Worm (Caenorhabditis elegans) whole organism, L3 larva: ENCODE data around the gene ptc-3.

ENCODE experiments used
- R02D3.7 ChIP-seq: fragments of 150-350 bp; optimal IDR thresholded peaks from 2 replicates; lab custom pipeline; 2014; ENCODE audit warnings: missing biosample characterization, missing genetic modification characterization
- ZK546.5 ChIP-seq: sonication (generic microtip); optimal IDR thresholded peaks from 2 replicates; lab custom pipeline; 2017; ENCODE audit warnings: missing biosample characterization, missing genetic modification characterization
- aly-2 ChIP-seq: fragments of 150-350 bp; optimal IDR thresholded peaks from 2 replicates; lab custom pipeline; 2014; ENCODE audit warnings: missing biosample characterization, missing genetic modification characterization
- ama-1 ChIP-seq: fragments of 150-350 bp; optimal IDR thresholded peaks from 2 replicates; lab custom pipeline; 2018
- ceh-16 ChIP-seq: sonication (generic microtip); optimal IDR thresholded peaks from 2 replicates; lab custom pipeline; 2017; ENCODE audit warnings: missing biosample characterization, missing genetic modification characterization
- ceh-28 ChIP-seq: fragments of 150-350 bp; optimal IDR thresholded peaks from 2 replicates; lab custom pipeline; 2014; ENCODE audit warnings: missing biosample characterization, missing genetic modification reagents, missing genetic modification characterization
- ceh-82 ChIP-seq: fragments of 150-350 bp; optimal IDR thresholded peaks from 2 replicates; lab custom pipeline; 2014; ENCODE audit warnings: missing biosample characterization, missing genetic modification characterization
- ceh-9 ChIP-seq: sonication (generic microtip); optimal IDR thresholded peaks from 2 replicates; lab custom pipeline; 2018; ENCODE audit warnings: missing biosample characterization, missing genetic modification characterization
- daf-12 ChIP-seq: fragments of 150-350 bp; optimal IDR thresholded peaks from 2 replicates; lab custom pipeline; 2014; ENCODE audit warnings: missing biosample characterization, missing genetic modification reagents, missing genetic modification characterization
- egl-5 ChIP-seq: fragments of 150-350 bp; optimal IDR thresholded peaks from 2 replicates; lab custom pipeline; 2017; ENCODE audit warnings: missing biosample characterization, missing genetic modification reagents, missing genetic modification characterization, inconsistent platforms
- elt-1 ChIP-seq: fragments of 150-350 bp; optimal IDR thresholded peaks from 2 replicates; lab custom pipeline; 2014; ENCODE audit warnings: missing biosample characterization, missing genetic modification characterization
- elt-3 ChIP-seq, 3 experiments: fragments of 150-350 bp in 1 of 3; sonication (generic microtip) in 2 of 3; optimal IDR thresholded peaks; 2 replicates in 2 of 3; 4 replicates in 1 of 3; lab custom pipeline; 2014 to 2017; ENCODE audit warnings: missing biosample characterization in 3 of 3, missing genetic modification characterization in 3 of 3
- eor-1 ChIP-seq, 2 experiments: fragments of 150-350 bp; optimal IDR thresholded peaks; 2 replicates each; lab custom pipeline; 2014 to 2018; ENCODE audit warnings: missing biosample characterization in 2 of 2, missing genetic modification characterization in 2 of 2
- fkh-10 ChIP-seq: sonication (generic microtip); optimal IDR thresholded peaks from 2 replicates; lab custom pipeline; 2017; ENCODE audit warnings: missing biosample characterization, missing genetic modification reagents, missing genetic modification characterization
- fkh-2 ChIP-seq: fragments of 150-350 bp; optimal IDR thresholded peaks from 2 replicates; lab custom pipeline; 2014; ENCODE audit warnings: missing biosample characterization, missing genetic modification reagents, missing genetic modification characterization
- hmg-11 ChIP-seq: sonication (generic microtip); optimal IDR thresholded peaks from 2 replicates; lab custom pipeline; 2016; ENCODE audit warnings: missing genetic modification characterization, missing compliant biosample characterization
- jun-1 ChIP-seq: fragments of 150-350 bp; optimal IDR thresholded peaks from 2 replicates; lab custom pipeline; 2014; ENCODE audit warnings: missing biosample characterization, missing genetic modification reagents, missing genetic modification characterization
- lin-39 ChIP-seq: fragments of 150-350 bp; optimal IDR thresholded peaks from 2 replicates; lab custom pipeline; 2018; ENCODE audit warnings: missing biosample characterization, missing genetic modification reagents, missing genetic modification characterization
- lsy-12 ChIP-seq: sonication (generic microtip); optimal IDR thresholded peaks from 2 replicates; lab custom pipeline; 2016; ENCODE audit warnings: mild to moderate bottlenecking, missing genetic modification characterization, missing compliant biosample characterization
- mdl-1 ChIP-seq: fragments of 150-350 bp; optimal IDR thresholded peaks from 2 replicates; lab custom pipeline; 2014; ENCODE audit warnings: missing biosample characterization, missing genetic modification characterization
- mml-1 ChIP-seq: fragments of 150-350 bp; sonication (generic microtip); optimal IDR thresholded peaks from 3 replicates; lab custom pipeline; 2014; ENCODE audit warnings: missing biosample characterization, missing genetic modification characterization
- nfya-1 ChIP-seq: sonication (generic microtip); optimal IDR thresholded peaks from 2 replicates; lab custom pipeline; 2017; ENCODE audit warnings: missing genetic modification characterization, mild to moderate bottlenecking, missing compliant biosample characterization, antibody characterized with exemption, moderate library complexity; ENCODE audit not compliant: insufficient read depth
- nhr-11 ChIP-seq: fragments of 150-350 bp; optimal IDR thresholded peaks from 2 replicates; lab custom pipeline; 2014; ENCODE audit warnings: missing biosample characterization, missing genetic modification characterization
- nhr-23 ChIP-seq: fragments of 150-350 bp; optimal IDR thresholded peaks from 2 replicates; lab custom pipeline; 2014; ENCODE audit warnings: missing biosample characterization, missing genetic modification reagents, missing genetic modification characterization
- nhr-25 ChIP-seq: sonication (generic microtip); optimal IDR thresholded peaks from 2 replicates; lab custom pipeline; 2017; ENCODE audit warnings: missing biosample characterization, missing genetic modification characterization
- nhr-28 ChIP-seq: fragments of 150-350 bp; optimal IDR thresholded peaks from 2 replicates; lab custom pipeline; 2014; ENCODE audit warnings: missing biosample characterization, missing genetic modification characterization
- nhr-43 ChIP-seq: sonication (generic microtip); optimal IDR thresholded peaks from 2 replicates; lab custom pipeline; 2016; ENCODE audit warnings: mild to moderate bottlenecking, missing genetic modification characterization, missing compliant biosample characterization; ENCODE audit not compliant: poor library complexity, severe bottlenecking
- nhr-67 ChIP-seq: fragments of 150-350 bp; optimal IDR thresholded peaks from 2 replicates; lab custom pipeline; 2014; ENCODE audit warnings: missing biosample characterization, missing genetic modification characterization
- nhr-76 ChIP-seq: fragments of 150-350 bp; sonication (generic microtip); optimal IDR thresholded peaks from 5 replicates; lab custom pipeline; 2014; ENCODE audit warnings: missing biosample characterization, missing genetic modification characterization
- nhr-77 ChIP-seq: fragments of 150-350 bp; optimal IDR thresholded peaks from 2 replicates; lab custom pipeline; 2014; ENCODE audit warnings: missing biosample characterization, missing genetic modification characterization
- pha-4 ChIP-seq: fragments of 150-350 bp; optimal IDR thresholded peaks from 2 replicates; lab custom pipeline; 2014; ENCODE audit warnings: missing biosample characterization, missing genetic modification reagents, missing genetic modification characterization
- pqm-1 ChIP-seq: fragments of 150-350 bp; optimal IDR thresholded peaks from 2 replicates; lab custom pipeline; 2017; ENCODE audit warnings: missing biosample characterization, missing genetic modification characterization, inconsistent platforms
- sea-2 ChIP-seq: fragments of 150-350 bp; sonication (generic microtip); optimal IDR thresholded peaks from 4 replicates; lab custom pipeline; 2014; ENCODE audit warnings: missing biosample characterization, missing genetic modification reagents, missing genetic modification characterization
- skn-1 ChIP-seq: fragments of 150-350 bp; optimal IDR thresholded peaks from 2 replicates; lab custom pipeline; 2014; ENCODE audit warnings: missing biosample characterization, missing genetic modification characterization
- snpc-4 ChIP-seq: fragments of 150-350 bp; optimal IDR thresholded peaks from 2 replicates; lab custom pipeline; 2014; ENCODE audit warnings: missing biosample characterization, missing genetic modification characterization
- tbx-2 ChIP-seq: sonication (generic microtip); optimal IDR thresholded peaks from 2 replicates; lab custom pipeline; 2016; ENCODE audit warnings: mild to moderate bottlenecking, missing genetic modification characterization, missing compliant biosample characterization
- unc-62 ChIP-seq: fragments of 150-350 bp; sonication (generic microtip); optimal IDR thresholded peaks from 4 replicates; lab custom pipeline; 2014; ENCODE audit warnings: missing biosample characterization, missing genetic modification reagents, missing genetic modification characterization
- ztf-11 ChIP-seq: fragments of 150-350 bp; optimal IDR thresholded peaks from 2 replicates; lab custom pipeline; 2014; ENCODE audit warnings: missing biosample characterization, missing genetic modification characterization
- ztf-4 ChIP-seq: fragments of 150-350 bp; optimal IDR thresholded peaks from 2 replicates; lab custom pipeline; 2014; ENCODE audit warnings: missing biosample characterization, missing genetic modification characterization

The ptc-3 gene

ce11 chrII:2857559-2857958 lies 5.2 kb upstream of the ptc-3 start:
- TF ChIP-seq elt-3 (tag; optimal IDR thresholded peaks at IDR 0.05; lab: Kevin White, UChicago) (peak in 2 of 3 experiments; percentile 70 to 95), nhr-77 (tag; lab: Kevin White, UChicago) (no peak), nhr-43 (peak; percentile 63), sea-2 (no peak), nhr-23 (tag; lab: Kevin White, UChicago) (no peak), jun-1 (tag; lab: Kevin White, UChicago) (no peak), tbx-2 (tag; lab: Kevin White, UChicago) (no peak), unc-62 (GFP tag; lab: Kevin White, UChicago) (no peak), egl-5 (no peak), nhr-28 (tag; lab: Kevin White, UChicago) (no peak), fkh-2 (tag; lab: Kevin White, UChicago) (no peak), pha-4 (tag; lab: Kevin White, UChicago) (no peak), aly-2 (no peak), mml-1 (tag; lab: Kevin White, UChicago) (no peak), hmg-11 (tag; lab: Kevin White, UChicago) (no peak), nhr-25 (tag; lab: Kevin White, UChicago) (peak; percentile 49), nhr-11 (no peak), mdl-1 (tag; lab: Kevin White, UChicago) (no peak), daf-12 (tag; lab: Kevin White, UChicago) (no peak), lsy-12 (tag; lab: Kevin White, UChicago) (no peak), ztf-4 (tag; lab: Kevin White, UChicago) (no peak), ZK546.5 (tag; lab: Kevin White, UChicago) (no peak), nhr-67 (tag; lab: Kevin White, UChicago) (no peak), elt-1 (tag; lab: Kevin White, UChicago) (peak; percentile 81), ceh-28 (no peak), ceh-16 (tag; lab: Kevin White, UChicago) (no peak), fkh-10 (no peak)
- TF ChIP-seq, all 47 proteins: peak for 4

- no peak for TF ChIP-seq aly-2
- TF ChIP-seq nhr-43: peak; percentile 22
- TF ChIP-seq nhr-23 (tag; lab: Kevin White, UChicago): peak; percentile 13
- TF ChIP-seq ceh-28: no peak
- peak in 1 of 3 experiments; percentile 9 for TF ChIP-seq elt-3 (tag; optimal IDR thresholded peaks at IDR 0.05; lab: Kevin White, UChicago)
- no peak for TF ChIP-seq ztf-11 (tag; lab: Kevin White, UChicago)
- TF ChIP-seq ztf-4 (tag; lab: Kevin White, UChicago): no peak
- TF ChIP-seq elt-1 (tag; lab: Kevin White, UChicago): no peak
- TF ChIP-seq, all 47 proteins: peak for 3
These were observed 3.7 kb upstream of the ptc-3 start for ce11 chrII:2856114-2856513.

ce11 chrII:2854794-2855193 lies 2.4 kb upstream of the ptc-3 start:
- TF ChIP-seq fkh-2 (tag; lab: Kevin White, UChicago): no peak
- TF ChIP-seq mdl-1 (tag; lab: Kevin White, UChicago): no peak
- peak; percentile 58 for TF ChIP-seq nhr-43
- peak; percentile 54 for TF ChIP-seq nhr-25 (tag; lab: Kevin White, UChicago)
- no peak for TF ChIP-seq pqm-1 (tag; lab: Kevin White, UChicago)
- no peak for TF ChIP-seq nhr-77 (tag; lab: Kevin White, UChicago)
- peak; percentile 43 for TF ChIP-seq ama-1 (lab: Kevin White, UChicago)
- peak; percentile 64 for TF ChIP-seq nhr-23 (tag; lab: Kevin White, UChicago)
- peak; percentile 14 for TF ChIP-seq hmg-11 (tag; lab: Kevin White, UChicago)
- no peak for TF ChIP-seq mml-1 (tag; lab: Kevin White, UChicago)
- TF ChIP-seq skn-1: no peak

- TF ChIP-seq fkh-10 (no peak), mdl-1 (tag; lab: Kevin White, UChicago) (no peak), elt-1 (tag; lab: Kevin White, UChicago) (peak; percentile 63)
These were observed 1.4 kb upstream of the ptc-3 start for ce11 chrII:2853767-2854166.

- no peak for TF ChIP-seq ceh-9 (tag; lab: Kevin White, UChicago)
- TF ChIP-seq hmg-11 (tag; lab: Kevin White, UChicago): no peak
These were observed 5.8 kb downstream of the ptc-3 start for ce11 chrII:2846552-2846951.

ce11 chrII:2845674-2846073 lies 6.7 kb downstream of the ptc-3 start:
- TF ChIP-seq daf-12 (tag; lab: Kevin White, UChicago): no peak
- TF ChIP-seq hmg-11 (tag; lab: Kevin White, UChicago): no peak
- no peak for TF ChIP-seq nfya-1 (tag; lab: Kevin White, UChicago)
- TF ChIP-seq skn-1: no peak
- no peak for TF ChIP-seq snpc-4 (tag; lab: Kevin White, UChicago)
- no peak for TF ChIP-seq R02D3.7 (tag; lab: Kevin White, UChicago)
- TF ChIP-seq eor-1 (tag; optimal IDR thresholded peaks at IDR 0.05; lab: Kevin White, UChicago): no peak
- no peak for TF ChIP-seq tbx-2 (tag; lab: Kevin White, UChicago)
- no peak for TF ChIP-seq lsy-12 (tag; lab: Kevin White, UChicago)
- TF ChIP-seq ztf-4 (tag; lab: Kevin White, UChicago): no peak
- TF ChIP-seq nhr-67 (tag; lab: Kevin White, UChicago): no peak
- TF ChIP-seq nhr-76 (tag; lab: Kevin White, UChicago): no peak
- TF ChIP-seq egl-5: no peak
- TF ChIP-seq ceh-82 (tag; lab: Kevin White, UChicago): no peak
- no peak for TF ChIP-seq unc-62 (GFP tag; lab: Kevin White, UChicago)
- no peak for TF ChIP-seq pha-4 (tag; lab: Kevin White, UChicago)
- TF ChIP-seq mml-1 (tag; lab: Kevin White, UChicago): no peak
- TF ChIP-seq ztf-11 (tag; lab: Kevin White, UChicago): no peak
- TF ChIP-seq nhr-25 (tag; lab: Kevin White, UChicago): no peak
- TF ChIP-seq lin-39 (tag; lab: Kevin White, UChicago): no peak
